Worm (Caenorhabditis elegans) whole organism, young adult: ENCODE data around the gene F59B1.4.

Source experiments
- ets-4 ChIP-seq: fragments of 200-800 bp; sonication (Bioruptor generic); optimal IDR thresholded peaks from 2 replicates; lab custom pipeline; 2018; ENCODE audit warnings: mild to moderate bottlenecking, missing genetic modification characterization, missing compliant biosample characterization
- let-526 ChIP-seq: fragments of 200-800 bp; sonication (Bioruptor generic); IDR thresholded peaks from 2 replicates; pipeline ENCODE4 v1.3.6; 2022; ENCODE audit warnings: missing genetic modification reagents, missing genetic modification characterization, missing compliant biosample characterization
- madf-8 ChIP-seq: fragments of 200-800 bp; sonication (Bioruptor generic); conservative IDR thresholded peaks from 2 replicates; pipeline ENCODE4 v1.3.6; 2022; ENCODE audit warnings: missing genetic modification reagents, missing genetic modification characterization, missing compliant biosample characterization
- nfya-1 ChIP-seq: sonication (generic microtip); optimal IDR thresholded peaks from 2 replicates; lab custom pipeline; 2017; ENCODE audit warnings: antibody characterized with exemption, missing compliant biosample characterization, missing genetic modification characterization, borderline replicate concordance; ENCODE audit not compliant: insufficient read depth
- nfya-2 ChIP-seq: fragments of 200-800 bp; sonication (Bioruptor generic); IDR thresholded peaks from 2 replicates; pipeline ENCODE4 v1.3.6; 2022; ENCODE audit warnings: missing genetic modification reagents, missing genetic modification characterization, missing compliant biosample characterization

ce11 chrV:3634293-3635016 lies 7.6 kb upstream of the F59B1.4 start:
- TF ChIP-seq madf-8 (GFP tag; lab: Robert Waterston, UW) (no peak), let-526 (no peak), nfya-1 (no peak), ets-4 (GFP tag; lab: Kevin White, UChicago) (no peak), nfya-2 (no peak)
